Worm (Caenorhabditis elegans) whole organism, late embryonic: Measurements from ENCODE around the gene dgn-2.

ENCODE experiments used
- C08G9.2 ChIP-seq: sonication (generic microtip); optimal IDR thresholded peaks from 2 replicates; lab custom pipeline; 2016; ENCODE audit warnings: mild to moderate bottlenecking, missing genetic modification characterization, moderate library complexity, missing compliant biosample characterization
- ahr-1 ChIP-seq: sonication (generic microtip); optimal IDR thresholded peaks from 2 replicates; lab custom pipeline; 2016; ENCODE audit warnings: missing genetic modification characterization, missing compliant biosample characterization
- ama-1 ChIP-seq: fragments of 150-350 bp; optimal IDR thresholded peaks from 2 replicates; lab custom pipeline; 2014
- ceh-14 ChIP-seq: sonication (generic microtip); optimal IDR thresholded peaks from 2 replicates; lab custom pipeline; 2016; ENCODE audit warnings: missing genotype, missing genetic modification characterization, missing compliant biosample characterization
- ceh-18 ChIP-seq: sonication (generic microtip); optimal IDR thresholded peaks from 2 replicates; lab custom pipeline; 2016; ENCODE audit warnings: missing genetic modification characterization, missing compliant biosample characterization
- ceh-22 ChIP-seq: sonication (generic microtip); optimal IDR thresholded peaks from 2 replicates; lab custom pipeline; 2017; ENCODE audit warnings: missing biosample characterization, missing genetic modification characterization
- ceh-9 ChIP-seq: sonication (generic microtip); optimal IDR thresholded peaks from 2 replicates; lab custom pipeline; 2016; ENCODE audit warnings: mild to moderate bottlenecking, missing genetic modification characterization, inconsistent platforms, missing compliant biosample characterization
- che-1 ChIP-seq: sonication (generic microtip); optimal IDR thresholded peaks from 2 replicates; lab custom pipeline; 2016; ENCODE audit warnings: mild to moderate bottlenecking, missing genetic modification characterization, missing compliant biosample characterization
- elt-2 ChIP-seq: sonication (generic microtip); optimal IDR thresholded peaks from 2 replicates; lab custom pipeline; 2016; ENCODE audit warnings: missing genetic modification reagents, missing genetic modification characterization, missing compliant biosample characterization
- eyg-1 ChIP-seq: sonication (generic microtip); optimal IDR thresholded peaks from 2 replicates; lab custom pipeline; 2016; ENCODE audit warnings: missing genotype, missing genetic modification characterization, missing compliant biosample characterization
- fkh-10 ChIP-seq: fragments of 150-350 bp; optimal IDR thresholded peaks from 2 replicates; lab custom pipeline; 2014; ENCODE audit warnings: missing biosample characterization, missing genetic modification reagents, missing genetic modification characterization
- hlh-13 ChIP-seq: fragments of 200-800 bp; sonication (Bioruptor generic); optimal IDR thresholded peaks from 2 replicates; lab custom pipeline; 2018; ENCODE audit warnings: mild to moderate bottlenecking, missing genetic modification characterization, missing compliant biosample characterization
- hlh-15 ChIP-seq: sonication (generic microtip); optimal IDR thresholded peaks from 2 replicates; lab custom pipeline; 2016; ENCODE audit warnings: missing genetic modification characterization, missing compliant biosample characterization
- hlh-30 ChIP-seq: sonication (generic microtip); optimal IDR thresholded peaks from 2 replicates; lab custom pipeline; 2017; ENCODE audit warnings: antibody characterized with exemption, missing genetic modification characterization, missing compliant biosample characterization; ENCODE audit not compliant: insufficient read depth
- hlh-6 ChIP-seq: sonication (generic microtip); optimal IDR thresholded peaks from 2 replicates; lab custom pipeline; 2016; ENCODE audit warnings: missing genotype, missing genetic modification characterization, missing compliant biosample characterization
- hlh-8 ChIP-seq: sonication (generic microtip); optimal IDR thresholded peaks from 2 replicates; lab custom pipeline; 2016; ENCODE audit warnings: missing genotype, missing genetic modification characterization, missing compliant biosample characterization
- mec-3 ChIP-seq: sonication (generic microtip); optimal IDR thresholded peaks from 2 replicates; lab custom pipeline; 2016; ENCODE audit warnings: borderline replicate concordance, missing genetic modification characterization, missing compliant biosample characterization
- nfya-1 ChIP-seq: sonication (generic microtip); optimal IDR thresholded peaks from 2 replicates; lab custom pipeline; 2017; ENCODE audit warnings: missing genetic modification characterization, mild to moderate bottlenecking, missing compliant biosample characterization, antibody characterized with exemption, moderate library complexity
- pag-3 ChIP-seq: sonication (generic microtip); optimal IDR thresholded peaks from 2 replicates; lab custom pipeline; 2016; ENCODE audit warnings: missing compliant biosample characterization, missing genetic modification characterization, borderline replicate concordance
- pat-9 ChIP-seq: fragments of 200-800 bp; sonication (Bioruptor generic); optimal IDR thresholded peaks from 2 replicates; lab custom pipeline; 2018; ENCODE audit warnings: mild to moderate bottlenecking, missing genetic modification characterization, moderate library complexity, missing compliant biosample characterization
- pax-1 ChIP-seq: fragments of 150-350 bp; optimal IDR thresholded peaks from 2 replicates; lab custom pipeline; 2014; ENCODE audit warnings: missing biosample characterization, missing genetic modification characterization
- pqm-1 ChIP-seq: sonication (generic microtip); optimal IDR thresholded peaks from 2 replicates; lab custom pipeline; 2016; ENCODE audit warnings: missing genetic modification characterization, missing compliant biosample characterization
- ref-2 ChIP-seq: sonication (generic microtip); optimal IDR thresholded peaks from 2 replicates; lab custom pipeline; 2016; ENCODE audit warnings: missing genetic modification characterization, missing compliant biosample characterization
- sdc-2 ChIP-seq: sonication (generic microtip); optimal IDR thresholded peaks from 2 replicates; lab custom pipeline; 2016; ENCODE audit warnings: missing genotype, missing genetic modification characterization, missing compliant biosample characterization
- ttx-3 ChIP-seq: sonication (generic microtip); optimal IDR thresholded peaks from 2 replicates; lab custom pipeline; 2016; ENCODE audit warnings: missing genetic modification reagents, missing genetic modification characterization, missing compliant biosample characterization
- unc-42 ChIP-seq: sonication (generic microtip); optimal IDR thresholded peaks from 2 replicates; lab custom pipeline; 2016; ENCODE audit warnings: missing genotype, missing genetic modification characterization, missing compliant biosample characterization
- unc-55 ChIP-seq: sonication (generic microtip); optimal IDR thresholded peaks from 2 replicates; lab custom pipeline; 2017; ENCODE audit warnings: missing biosample characterization, missing genetic modification reagents, missing genetic modification characterization

dgn-2 gene

DNA sequence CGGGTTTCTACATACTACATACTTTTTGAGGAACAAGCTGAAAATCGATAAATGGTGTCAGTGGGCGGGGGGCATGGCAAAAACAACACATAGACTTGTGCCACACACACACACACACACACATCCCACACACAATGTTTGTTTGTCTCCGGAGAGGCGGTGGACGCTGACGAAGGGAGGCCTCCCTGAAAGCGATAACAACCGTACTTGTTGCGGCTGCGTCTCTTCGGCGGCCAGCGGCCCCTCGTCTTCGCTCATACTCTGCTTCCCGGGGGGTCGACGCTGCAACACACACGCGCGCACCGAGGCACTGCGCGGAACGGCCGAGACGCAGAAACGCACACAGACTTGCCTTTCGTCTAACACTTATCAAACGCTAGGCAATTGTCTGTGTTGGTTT is 47.6 kb downstream of the dgn-2 start (continued):
- TF ChIP-seq mec-3 (tag; lab: Kevin White, UChicago) (no peak), hlh-30 (no peak), unc-55 (GFP tag; lab: Kevin White, UChicago) (no peak), nfya-1 (tag; lab: Kevin White, UChicago) (peak; percentile 30), elt-2 (tag; lab: Kevin White, UChicago) (peak; percentile 87), pqm-1 (tag; lab: Kevin White, UChicago) (peak; percentile 70), ceh-14 (tag; lab: Kevin White, UChicago) (no peak), fkh-10 (GFP tag; lab: Kevin White, UChicago) (no peak), ceh-18 (peak; percentile 70), ama-1 (no peak), pat-9 (peak; percentile 13), hlh-6 (tag; lab: Kevin White, UChicago) (no peak), ceh-9 (tag; lab: Kevin White, UChicago) (no peak), ahr-1 (tag; lab: Kevin White, UChicago) (peak; percentile 1), che-1 (no peak), unc-42 (tag; lab: Kevin White, UChicago) (peak; percentile 41), pag-3 (no peak), C08G9.2 (tag; lab: Kevin White, UChicago) (peak; percentile 61), ref-2 (peak; percentile 76), ceh-22 (tag; lab: Kevin White, UChicago) (no peak), hlh-13 (GFP tag; lab: Kevin White, UChicago) (no peak), pax-1 (tag; lab: Kevin White, UChicago) (no peak), sdc-2 (tag; lab: Kevin White, UChicago) (peak; percentile 94), hlh-8 (peak; percentile 9), eyg-1 (peak; percentile 24), ttx-3 (tag; lab: Kevin White, UChicago) (no peak), hlh-15 (tag; lab: Kevin White, UChicago) (no peak)
